Worm (Caenorhabditis elegans) whole organism, L3 larva: ENCODE results near the gene T05D4.5.

Experiments
- R02D3.7 ChIP-seq: fragments of 150-350 bp; optimal IDR thresholded peaks from 2 replicates; lab custom pipeline; 2014; ENCODE audit warnings: missing biosample characterization, missing genetic modification characterization
- ZK546.5 ChIP-seq: sonication (generic microtip); optimal IDR thresholded peaks from 2 replicates; lab custom pipeline; 2017; ENCODE audit warnings: missing biosample characterization, missing genetic modification characterization
- aly-2 ChIP-seq: fragments of 150-350 bp; optimal IDR thresholded peaks from 2 replicates; lab custom pipeline; 2014; ENCODE audit warnings: missing biosample characterization, missing genetic modification characterization
- ama-1 ChIP-seq: fragments of 150-350 bp; optimal IDR thresholded peaks from 2 replicates; lab custom pipeline; 2018
- ceh-16 ChIP-seq: sonication (generic microtip); optimal IDR thresholded peaks from 2 replicates; lab custom pipeline; 2017; ENCODE audit warnings: missing biosample characterization, missing genetic modification characterization
- ceh-28 ChIP-seq: fragments of 150-350 bp; optimal IDR thresholded peaks from 2 replicates; lab custom pipeline; 2014; ENCODE audit warnings: missing biosample characterization, missing genetic modification reagents, missing genetic modification characterization
- ceh-82 ChIP-seq: fragments of 150-350 bp; optimal IDR thresholded peaks from 2 replicates; lab custom pipeline; 2014; ENCODE audit warnings: missing biosample characterization, missing genetic modification characterization
- ceh-9 ChIP-seq: sonication (generic microtip); optimal IDR thresholded peaks from 2 replicates; lab custom pipeline; 2018; ENCODE audit warnings: missing biosample characterization, missing genetic modification characterization
- daf-12 ChIP-seq: fragments of 150-350 bp; optimal IDR thresholded peaks from 2 replicates; lab custom pipeline; 2014; ENCODE audit warnings: missing biosample characterization, missing genetic modification reagents, missing genetic modification characterization
- egl-27 ChIP-seq: sonication (generic microtip); optimal IDR thresholded peaks from 4 replicates; lab custom pipeline; 2017; ENCODE audit warnings: missing biosample characterization, missing genetic modification reagents, missing genetic modification characterization
- egl-5 ChIP-seq: fragments of 150-350 bp; optimal IDR thresholded peaks from 2 replicates; lab custom pipeline; 2017; ENCODE audit warnings: missing biosample characterization, missing genetic modification reagents, missing genetic modification characterization, inconsistent platforms
- elt-2 ChIP-seq: sonication (generic microtip); optimal IDR thresholded peaks from 2 replicates; lab custom pipeline; 2016; ENCODE audit warnings: missing genetic modification reagents, mild to moderate bottlenecking, missing genetic modification characterization, missing compliant biosample characterization
- elt-3 ChIP-seq, 3 experiments: fragments of 150-350 bp in 1 of 3; sonication (generic microtip) in 2 of 3; optimal IDR thresholded peaks; 2 replicates in 2 of 3; 4 replicates in 1 of 3; lab custom pipeline; 2014 to 2017; ENCODE audit warnings: missing biosample characterization in 3 of 3, missing genetic modification characterization in 3 of 3
- fkh-10 ChIP-seq: sonication (generic microtip); optimal IDR thresholded peaks from 2 replicates; lab custom pipeline; 2017; ENCODE audit warnings: missing biosample characterization, missing genetic modification reagents, missing genetic modification characterization
- fos-1 ChIP-seq: fragments of 150-350 bp; optimal IDR thresholded peaks from 2 replicates; lab custom pipeline; 2014; ENCODE audit warnings: missing biosample characterization, missing genetic modification characterization
- jun-1 ChIP-seq: fragments of 150-350 bp; optimal IDR thresholded peaks from 2 replicates; lab custom pipeline; 2014; ENCODE audit warnings: missing biosample characterization, missing genetic modification reagents, missing genetic modification characterization
- lin-15B ChIP-seq: fragments of 150-350 bp; optimal IDR thresholded peaks from 2 replicates; lab custom pipeline; 2014; ENCODE audit warnings: missing biosample characterization, missing genetic modification characterization
- lin-39 ChIP-seq: fragments of 150-350 bp; optimal IDR thresholded peaks from 2 replicates; lab custom pipeline; 2018; ENCODE audit warnings: missing biosample characterization, missing genetic modification reagents, missing genetic modification characterization
- lsy-12 ChIP-seq: sonication (generic microtip); optimal IDR thresholded peaks from 2 replicates; lab custom pipeline; 2016; ENCODE audit warnings: mild to moderate bottlenecking, missing genetic modification characterization, missing compliant biosample characterization
- mml-1 ChIP-seq: fragments of 150-350 bp; sonication (generic microtip); optimal IDR thresholded peaks from 3 replicates; lab custom pipeline; 2014; ENCODE audit warnings: missing biosample characterization, missing genetic modification characterization
- nfya-1 ChIP-seq: sonication (generic microtip); optimal IDR thresholded peaks from 2 replicates; lab custom pipeline; 2017; ENCODE audit warnings: missing genetic modification characterization, mild to moderate bottlenecking, missing compliant biosample characterization, antibody characterized with exemption, moderate library complexity; ENCODE audit not compliant: insufficient read depth
- nhr-11 ChIP-seq: fragments of 150-350 bp; optimal IDR thresholded peaks from 2 replicates; lab custom pipeline; 2014; ENCODE audit warnings: missing biosample characterization, missing genetic modification characterization
- nhr-23 ChIP-seq: fragments of 150-350 bp; optimal IDR thresholded peaks from 2 replicates; lab custom pipeline; 2014; ENCODE audit warnings: missing biosample characterization, missing genetic modification reagents, missing genetic modification characterization
- nhr-25 ChIP-seq: sonication (generic microtip); optimal IDR thresholded peaks from 2 replicates; lab custom pipeline; 2017; ENCODE audit warnings: missing biosample characterization, missing genetic modification characterization
- nhr-28 ChIP-seq: fragments of 150-350 bp; optimal IDR thresholded peaks from 2 replicates; lab custom pipeline; 2014; ENCODE audit warnings: missing biosample characterization, missing genetic modification characterization
- nhr-43 ChIP-seq: sonication (generic microtip); optimal IDR thresholded peaks from 2 replicates; lab custom pipeline; 2016; ENCODE audit warnings: mild to moderate bottlenecking, missing genetic modification characterization, missing compliant biosample characterization; ENCODE audit not compliant: poor library complexity, severe bottlenecking
- nhr-67 ChIP-seq: fragments of 150-350 bp; optimal IDR thresholded peaks from 2 replicates; lab custom pipeline; 2014; ENCODE audit warnings: missing biosample characterization, missing genetic modification characterization
- nhr-77 ChIP-seq: fragments of 150-350 bp; optimal IDR thresholded peaks from 2 replicates; lab custom pipeline; 2014; ENCODE audit warnings: missing biosample characterization, missing genetic modification characterization
- pha-4 ChIP-seq: fragments of 150-350 bp; optimal IDR thresholded peaks from 2 replicates; lab custom pipeline; 2014; ENCODE audit warnings: missing biosample characterization, missing genetic modification reagents, missing genetic modification characterization
- pqm-1 ChIP-seq: fragments of 150-350 bp; optimal IDR thresholded peaks from 2 replicates; lab custom pipeline; 2017; ENCODE audit warnings: missing biosample characterization, missing genetic modification characterization, inconsistent platforms
- sea-2 ChIP-seq: fragments of 150-350 bp; sonication (generic microtip); optimal IDR thresholded peaks from 4 replicates; lab custom pipeline; 2014; ENCODE audit warnings: missing biosample characterization, missing genetic modification reagents, missing genetic modification characterization
- skn-1 ChIP-seq: fragments of 150-350 bp; optimal IDR thresholded peaks from 2 replicates; lab custom pipeline; 2014; ENCODE audit warnings: missing biosample characterization, missing genetic modification characterization
- snpc-4 ChIP-seq: fragments of 150-350 bp; optimal IDR thresholded peaks from 2 replicates; lab custom pipeline; 2014; ENCODE audit warnings: missing biosample characterization, missing genetic modification characterization
- tbx-2 ChIP-seq: sonication (generic microtip); optimal IDR thresholded peaks from 2 replicates; lab custom pipeline; 2016; ENCODE audit warnings: mild to moderate bottlenecking, missing genetic modification characterization, missing compliant biosample characterization
- unc-39 ChIP-seq: sonication (generic microtip); optimal IDR thresholded peaks from 4 replicates; lab custom pipeline; 2017; ENCODE audit warnings: missing biosample characterization, missing genetic modification characterization
- zag-1 ChIP-seq: fragments of 150-350 bp; optimal IDR thresholded peaks from 2 replicates; lab custom pipeline; 2014; ENCODE audit warnings: missing biosample characterization, missing genetic modification characterization
- ztf-11 ChIP-seq: fragments of 150-350 bp; optimal IDR thresholded peaks from 2 replicates; lab custom pipeline; 2014; ENCODE audit warnings: missing biosample characterization, missing genetic modification characterization
- ztf-4 ChIP-seq: fragments of 150-350 bp; optimal IDR thresholded peaks from 2 replicates; lab custom pipeline; 2014; ENCODE audit warnings: missing biosample characterization, missing genetic modification characterization

Gene T05D4.5

DNA sequence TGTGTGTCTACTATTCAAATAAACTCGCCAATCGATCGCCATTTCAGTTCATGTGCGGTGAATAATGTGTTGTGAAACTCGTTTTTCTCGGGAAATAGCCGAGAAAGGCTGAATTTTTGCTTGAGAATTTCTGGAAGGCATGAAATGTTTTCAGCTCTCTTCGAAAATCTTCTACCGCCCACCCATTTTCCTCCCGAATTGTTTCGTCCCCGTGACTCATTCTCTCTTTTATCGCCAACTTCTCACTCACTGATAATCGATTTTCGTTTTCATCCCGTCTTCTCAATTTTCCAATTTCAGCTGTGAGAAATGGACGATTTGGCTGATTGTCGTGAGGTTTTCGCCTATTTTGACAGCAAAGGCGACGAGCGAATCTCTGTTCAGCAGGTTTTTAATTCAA is 42.4 kb downstream of the T05D4.5 start, which contains the start of gene mlc-5:
Gene mlc-5, plus strand, starts transcription at position 301 of the 400 bp plus-strand sequence.
- TF ChIP-seq unc-39 (tag; lab: Kevin White, UChicago) (no peak), ceh-82 (tag; lab: Kevin White, UChicago) (no peak), ztf-4 (tag; lab: Kevin White, UChicago) (no peak), lsy-12 (tag; lab: Kevin White, UChicago) (no peak)

ce11 chrIII:13624226-13624625 is 43.6 kb downstream of the T05D4.5 start, which contains the start of gene taf-9:
Gene taf-9, plus strand, starts transcription at chrIII:13624276.
- no peak for TF ChIP-seq ZK546.5 (tag; lab: Kevin White, UChicago)
- no peak for TF ChIP-seq fkh-10 (GFP tag; lab: Kevin White, UChicago)
- TF ChIP-seq nhr-25: no peak
- no peak for TF ChIP-seq ceh-16 (tag; lab: Kevin White, UChicago)
- TF ChIP-seq lin-15B: no peak
- no peak for TF ChIP-seq snpc-4
- no peak for TF ChIP-seq egl-5 (tag; lab: Kevin White, UChicago)
- TF ChIP-seq nhr-43 (tag; lab: Kevin White, UChicago): peak; percentile 13
- TF ChIP-seq elt-3 (tag; optimal IDR thresholded peaks at IDR 0.05; lab: Kevin White, UChicago): no peak
- TF ChIP-seq ama-1 (lab: Kevin White, UChicago): peak; percentile 45
- TF ChIP-seq lin-39 (tag; lab: Kevin White, UChicago): no peak
- TF ChIP-seq nhr-28 (tag; lab: Kevin White, UChicago): no peak

- peak; percentile 30 for TF ChIP-seq elt-2 (tag; lab: Kevin White, UChicago)
- peak; percentile 58 for TF ChIP-seq ama-1 (lab: Kevin White, UChicago)
- no peak for TF ChIP-seq pha-4 (tag; lab: Kevin White, UChicago)
- TF ChIP-seq nhr-25: no peak
- no peak for TF ChIP-seq skn-1
- no peak for TF ChIP-seq ceh-16 (tag; lab: Kevin White, UChicago)
- no peak for TF ChIP-seq nhr-43 (tag; lab: Kevin White, UChicago)
- TF ChIP-seq nfya-1 (tag; lab: Kevin White, UChicago): no peak
- TF ChIP-seq ceh-9: no peak
- TF ChIP-seq nhr-67 (tag; lab: Kevin White, UChicago): no peak
- peak; percentile 6 for TF ChIP-seq ceh-28 (tag; lab: Kevin White, UChicago)
- no peak for TF ChIP-seq fkh-10 (GFP tag; lab: Kevin White, UChicago)
- no peak for TF ChIP-seq ceh-82 (tag; lab: Kevin White, UChicago)
- TF ChIP-seq ztf-4 (tag; lab: Kevin White, UChicago): no peak
Measured at ce11 chrIII:13625650-13626430, 45.2 kb downstream of the T05D4.5 start.

- TF ChIP-seq pha-4 (tag; lab: Kevin White, UChicago) (peak; percentile 58), fkh-10 (GFP tag; lab: Kevin White, UChicago) (no peak), nhr-28 (tag; lab: Kevin White, UChicago) (no peak), lin-39 (tag; lab: Kevin White, UChicago) (no peak), zag-1 (no peak), pqm-1 (peak; percentile 79), jun-1 (tag; lab: Kevin White, UChicago) (peak; percentile 19), aly-2 (tag; lab: Kevin White, UChicago) (no peak), skn-1 (peak; percentile 2), nhr-77 (tag; lab: Kevin White, UChicago) (no peak), ama-1 (lab: Kevin White, UChicago) (no peak), egl-27 (no peak), R02D3.7 (tag; lab: Kevin White, UChicago) (no peak), nhr-11 (tag; lab: Kevin White, UChicago) (no peak), tbx-2 (tag; lab: Kevin White, UChicago) (no peak), mml-1 (tag; lab: Kevin White, UChicago) (no peak), fos-1 (tag; lab: Kevin White, UChicago) (peak; percentile 6), ztf-11 (tag; lab: Kevin White, UChicago) (no peak), elt-2 (tag; lab: Kevin White, UChicago) (peak; percentile 91), nhr-25 (no peak), nhr-23 (no peak), sea-2 (GFP tag; lab: Kevin White, UChicago) (no peak), lin-15B (no peak), snpc-4 (no peak), daf-12 (no peak), ceh-9 (no peak), ceh-82 (tag; lab: Kevin White, UChicago) (no peak)
- TF ChIP-seq, all 47 proteins: peak for 6
Measured at ce11 chrIII:13626692-13627091, 46.1 kb downstream of the T05D4.5 start, which contains the start of gene T12D8.5. Gene T12D8.5, minus strand, starts transcription at chrIII:13626786.
